Worm (Caenorhabditis elegans) whole organism, L2 larva: ENCODE data around the gene eri-3.

Experiments used
- aly-2 ChIP-seq: fragments of 150-350 bp; optimal IDR thresholded peaks from 2 replicates; lab custom pipeline; 2014; ENCODE audit warnings: missing biosample characterization, missing genetic modification characterization
- ceh-16 ChIP-seq: fragments of 150-350 bp; optimal IDR thresholded peaks from 2 replicates; lab custom pipeline; 2014; ENCODE audit warnings: missing biosample characterization, missing genetic modification characterization
- elt-3 ChIP-seq: sonication (generic microtip); optimal IDR thresholded peaks from 2 replicates; lab custom pipeline; 2017; ENCODE audit warnings: missing biosample characterization, missing genetic modification characterization
- fos-1 ChIP-seq: fragments of 150-350 bp; optimal IDR thresholded peaks from 2 replicates; lab custom pipeline; 2014; ENCODE audit warnings: missing biosample characterization, missing genetic modification characterization
- lin-39 ChIP-seq: fragments of 150-350 bp; optimal IDR thresholded peaks from 2 replicates; lab custom pipeline; 2014; ENCODE audit warnings: missing biosample characterization, missing genetic modification reagents, missing genetic modification characterization
- lsy-2 ChIP-seq, 2 experiments: fragments of 150-350 bp in 1 of 2; sonication (generic microtip) in 1 of 2; optimal IDR thresholded peaks; 2 replicates each; lab custom pipeline; 2014 to 2017; ENCODE audit warnings: missing biosample characterization in 2 of 2, missing genetic modification characterization in 2 of 2
- nhr-10 ChIP-seq: sonication (generic microtip); optimal IDR thresholded peaks from 2 replicates; lab custom pipeline; 2017; ENCODE audit warnings: missing biosample characterization, missing genetic modification characterization
- nhr-237 ChIP-seq: fragments of 150-350 bp; optimal IDR thresholded peaks from 2 replicates; lab custom pipeline; 2014; ENCODE audit warnings: missing biosample characterization, missing genetic modification characterization
- nhr-77 ChIP-seq: fragments of 150-350 bp; optimal IDR thresholded peaks from 2 replicates; lab custom pipeline; 2014; ENCODE audit warnings: missing biosample characterization, missing genetic modification characterization
- unc-39 ChIP-seq: fragments of 150-350 bp; optimal IDR thresholded peaks from 2 replicates; lab custom pipeline; 2014; ENCODE audit warnings: missing biosample characterization, missing genetic modification characterization
- ztf-11 ChIP-seq: sonication (generic microtip); optimal IDR thresholded peaks from 2 replicates; lab custom pipeline; 2017; ENCODE audit warnings: missing biosample characterization, missing genetic modification characterization

- no peak for TF ChIP-seq nhr-77
- no peak for TF ChIP-seq unc-39 (tag; lab: Kevin White, UChicago)
- TF ChIP-seq lin-39 (tag; lab: Kevin White, UChicago): no peak
- TF ChIP-seq nhr-10 (tag; lab: Kevin White, UChicago): no peak
- no peak for TF ChIP-seq ceh-16 (tag; lab: Kevin White, UChicago)
- no peak for TF ChIP-seq aly-2 (tag; lab: Kevin White, UChicago)
- TF ChIP-seq elt-3 (tag; lab: Kevin White, UChicago): no peak
- no peak for TF ChIP-seq lsy-2 (tag; optimal IDR thresholded peaks at IDR 0.05; lab: Kevin White, UChicago)
- no peak for TF ChIP-seq ztf-11 (tag; lab: Kevin White, UChicago)
- no peak for TF ChIP-seq nhr-237 (tag; lab: Kevin White, UChicago)
- TF ChIP-seq fos-1 (tag; lab: Kevin White, UChicago): no peak
Observed at ce11 chrII:1086479-1086878, 36.9 kb upstream of the eri-3 start.
